Fruit fly (Drosophila melanogaster) whole organism, embryonic: Measurements from ENCODE around the gene CG14190.

ENCODE experiments used
- Atf-2 ChIP-seq: fragments of 200-800 bp; sonication (Bioruptor generic); optimal IDR thresholded peaks from 2 replicates; lab custom pipeline; 2016; ENCODE audit warnings: missing biosample characterization, missing genetic modification characterization
- Awh ChIP-seq: fragments of 200-800 bp; sonication (Bioruptor generic); IDR thresholded peaks from 2 replicates; pipeline ENCODE4, ENCODE4 v1.3.6; 2022; ENCODE audit warnings: missing biosample characterization, missing genetic modification characterization
- CG15011 ChIP-seq: fragments of 200-800 bp; sonication (Bioruptor generic); optimal IDR thresholded peaks from 3 replicates; lab custom pipeline; 2018; ENCODE audit warnings: missing biosample characterization, mild to moderate bottlenecking, missing genetic modification characterization
- CG15269 ChIP-seq: fragments of 200-800 bp; sonication (Bioruptor generic); optimal IDR thresholded peaks from 2 replicates; lab custom pipeline; 2018; ENCODE audit warnings: missing biosample characterization, mild to moderate bottlenecking, missing genetic modification characterization, moderate library complexity
- CG1832 ChIP-seq: fragments of 200-800 bp; sonication (Bioruptor generic); optimal IDR thresholded peaks from 2 replicates; lab custom pipeline; 2017; ENCODE audit warnings: missing biosample characterization, mild to moderate bottlenecking, missing genetic modification characterization, inconsistent platforms
- CG2202 ChIP-seq: fragments of 200-800 bp; sonication (Bioruptor generic); optimal IDR thresholded peaks from 2 replicates; lab custom pipeline; 2018; ENCODE audit warnings: missing biosample characterization, mild to moderate bottlenecking, missing genetic modification characterization
- CG30403 ChIP-seq: fragments of 200-800 bp; sonication (Bioruptor generic); optimal IDR thresholded peaks from 3 replicates; lab custom pipeline; 2016; ENCODE audit warnings: missing biosample characterization, missing genetic modification characterization
- CG4617 ChIP-seq: fragments of 200-800 bp; sonication (Bioruptor generic); optimal IDR thresholded peaks from 3 replicates; lab custom pipeline; 2016; ENCODE audit warnings: missing biosample characterization, missing genetic modification characterization, borderline replicate concordance
- CG4707 ChIP-seq: fragments of 200-800 bp; sonication (Bioruptor generic); optimal IDR thresholded peaks from 2 replicates; lab custom pipeline; 2018; ENCODE audit warnings: missing biosample characterization, mild to moderate bottlenecking, missing genetic modification characterization, moderate library complexity
- CG5180 ChIP-seq: fragments of 200-800 bp; sonication (Bioruptor generic); optimal IDR thresholded peaks from 3 replicates; lab custom pipeline; 2017; ENCODE audit warnings: missing biosample characterization, missing genetic modification characterization, mild to moderate bottlenecking, moderate library complexity, missing genetic modification reagents
- CG5245 ChIP-seq: fragments of 200-800 bp; sonication (Bioruptor generic); optimal IDR thresholded peaks from 3 replicates; lab custom pipeline; 2016; ENCODE audit warnings: missing biosample characterization, missing genetic modification characterization
- CG6683 ChIP-seq: fragments of 200-800 bp; sonication (Bioruptor generic); optimal IDR thresholded peaks from 2 replicates; lab custom pipeline; 2017; ENCODE audit warnings: missing biosample characterization, mild to moderate bottlenecking, missing genetic modification characterization, missing genetic modification reagents
- CG7357 ChIP-seq: fragments of 200-800 bp; sonication (Bioruptor generic); IDR thresholded peaks from 3 replicates; pipeline ENCODE4 v1.3.6; 2022; ENCODE audit warnings: missing biosample characterization, missing genetic modification characterization
- CG8290 ChIP-seq, 3 experiments: fragments of 200-800 bp; sonication (Bioruptor generic); optimal IDR thresholded peaks; 2 replicates each; lab custom pipeline; 2016 to 2019; ENCODE audit warnings: missing biosample characterization in 3 of 3, missing genetic modification characterization in 3 of 3, mild to moderate bottlenecking in 2 of 3, moderate library complexity in 1 of 3
- Dfd ChIP-seq, 2 experiments: fragments of >200 bp; optimal IDR thresholded peaks; 2 replicates each; lab custom pipeline; 2017; ENCODE audit warnings: missing biosample characterization in 2 of 2, missing genetic modification characterization in 2 of 2
- Dip2 ChIP-seq: fragments of 200-800 bp; sonication (Bioruptor generic); IDR thresholded peaks from 2 replicates; pipeline ENCODE4 v1.3.6; 2022; ENCODE audit warnings: missing biosample characterization, missing genetic modification characterization
- Dll ChIP-seq: fragments of 200-800 bp; sonication (Bioruptor generic); IDR thresholded peaks from 4 replicates; pipeline ENCODE4 v1.3.6; 2022; ENCODE audit warnings: missing biosample characterization, missing genetic modification characterization; ENCODE audit not compliant: partially characterized antibody
- E2f1 ChIP-seq: fragments of 200-800 bp; sonication (Bioruptor generic); IDR thresholded peaks from 2 replicates; pipeline ENCODE4 v1.3.6; 2022; ENCODE audit warnings: missing biosample characterization, missing genetic modification characterization
- Ets65A ChIP-seq: fragments of 200-800 bp; sonication (Bioruptor generic); peaks from one replicate; lab custom pipeline; 2016; ENCODE audit warnings: missing biosample characterization, missing genetic modification characterization
- HHEX ChIP-seq: fragments of 200-800 bp; sonication (Bioruptor generic); optimal IDR thresholded peaks from 3 replicates; lab custom pipeline; 2017; ENCODE audit warnings: missing biosample characterization, mild to moderate bottlenecking, missing genetic modification characterization, missing genetic modification reagents
- Hsf ChIP-seq: fragments of 200-800 bp; sonication (Bioruptor generic); optimal IDR thresholded peaks from 3 replicates; lab custom pipeline; 2016; ENCODE audit warnings: missing biosample characterization, missing genetic modification characterization
- Lhr ChIP-seq: fragments of 200-800 bp; sonication (Bioruptor generic); optimal IDR thresholded peaks from 3 replicates; lab custom pipeline; 2017; ENCODE audit warnings: mild to moderate bottlenecking, missing biosample characterization, missing genetic modification reagents, missing genetic modification characterization
- MBD-R2 ChIP-seq: fragments of 200-800 bp; sonication (Bioruptor generic); IDR thresholded peaks from 2 replicates; pipeline ENCODE4 v1.3.6; 2022; ENCODE audit warnings: missing biosample characterization, missing genetic modification characterization
- Mad ChIP-seq: fragments of 200-800 bp; sonication (Bioruptor generic); optimal IDR thresholded peaks from 2 replicates; lab custom pipeline; 2016; ENCODE audit warnings: missing biosample characterization, missing genetic modification characterization
- Max ChIP-seq: fragments of 200-800 bp; sonication (Bioruptor generic); optimal IDR thresholded peaks from 2 replicates; lab custom pipeline; 2016; ENCODE audit warnings: missing biosample characterization, mild to moderate bottlenecking, missing genetic modification characterization
- Mes4 ChIP-seq: fragments of 200-800 bp; sonication (Bioruptor generic); optimal IDR thresholded peaks from 2 replicates; lab custom pipeline; 2016; ENCODE audit warnings: missing biosample characterization, missing genetic modification characterization
- Vsx1 ChIP-seq: fragments of 200-800 bp; sonication (Bioruptor generic); optimal IDR thresholded peaks from 2 replicates; lab custom pipeline; 2017; ENCODE audit warnings: missing biosample characterization, mild to moderate bottlenecking, missing genetic modification characterization, missing genetic modification reagents
- Xrp1 ChIP-seq: fragments of 200-800 bp; sonication (Bioruptor generic); IDR thresholded peaks from 2 replicates; pipeline ENCODE4 v1.3.6; 2022; ENCODE audit warnings: missing biosample characterization, missing genetic modification characterization
- ap ChIP-seq: fragments of 200-800 bp; sonication (Bioruptor generic); IDR thresholded peaks from 2 replicates; pipeline ENCODE4 v1.3.6; 2022; ENCODE audit warnings: missing biosample characterization, missing genetic modification characterization
- bowl ChIP-seq: fragments of 200-800 bp; sonication (Bioruptor generic); IDR thresholded peaks from 2 replicates; pipeline ENCODE4 v1.3.6; 2022; ENCODE audit warnings: missing biosample characterization, missing genetic modification characterization
- cad ChIP-seq: fragments of >200 bp; optimal IDR thresholded peaks from 2 replicates; lab custom pipeline; 2017; ENCODE audit warnings: missing biosample characterization, missing genetic modification characterization
- danr ChIP-seq: fragments of 200-800 bp; sonication (Bioruptor generic); IDR thresholded peaks from 2 replicates; pipeline ENCODE4 v1.3.6; 2022; ENCODE audit warnings: missing biosample characterization, missing genetic modification characterization
- gce ChIP-seq: fragments of 200-800 bp; sonication (Bioruptor generic); IDR thresholded peaks from 3 replicates; pipeline ENCODE4 v1.3.6; 2022; ENCODE audit warnings: missing biosample characterization, missing genetic modification characterization
- ind ChIP-seq: fragments of 200-800 bp; sonication (Bioruptor generic); optimal IDR thresholded peaks from 3 replicates; lab custom pipeline; 2016; ENCODE audit warnings: missing biosample characterization, missing genetic modification characterization
- kay ChIP-seq: fragments of 200-800 bp; sonication (Bioruptor generic); optimal IDR thresholded peaks from 2 replicates; lab custom pipeline; 2016; ENCODE audit warnings: missing biosample characterization, missing genetic modification characterization
- lab ChIP-seq: fragments of 200-800 bp; sonication (Bioruptor generic); optimal IDR thresholded peaks from 3 replicates; lab custom pipeline; 2017; ENCODE audit warnings: missing biosample characterization, missing genetic modification characterization, mild to moderate bottlenecking, moderate library complexity, missing genetic modification reagents
- oc ChIP-seq: fragments of 200-800 bp; sonication (Bioruptor generic); optimal IDR thresholded peaks from 2 replicates; lab custom pipeline; 2018; ENCODE audit warnings: missing biosample characterization, mild to moderate bottlenecking, missing genetic modification characterization, moderate library complexity
- peb ChIP-seq: fragments of 200-800 bp; sonication (Bioruptor generic); IDR thresholded peaks from 2 replicates; pipeline ENCODE4 v1.3.6; 2022; ENCODE audit warnings: missing biosample characterization, missing genetic modification characterization
- pum ChIP-seq: fragments of 200-800 bp; sonication (Bioruptor generic); optimal IDR thresholded peaks from 2 replicates; lab custom pipeline; 2016; ENCODE audit warnings: missing biosample characterization, missing genetic modification characterization
- ro ChIP-seq: fragments of 200-800 bp; sonication (Bioruptor generic); IDR thresholded peaks from 2 replicates; pipeline ENCODE4 v1.3.6; 2022; ENCODE audit warnings: missing biosample characterization, missing genetic modification characterization
- row ChIP-seq: fragments of 200-800 bp; sonication (Bioruptor generic); IDR thresholded peaks from 3 replicates; pipeline ENCODE4 v1.3.6; 2022; ENCODE audit warnings: missing biosample characterization, missing genetic modification characterization
- sim ChIP-seq: fragments of 200-800 bp; sonication (Bioruptor generic); IDR thresholded peaks from 2 replicates; pipeline ENCODE4 v1.3.6; 2022; ENCODE audit warnings: missing biosample characterization, missing genetic modification characterization
- stc ChIP-seq: fragments of 200-800 bp; sonication (Bioruptor generic); IDR thresholded peaks from 2 replicates; pipeline ENCODE4 v1.3.6; 2022; ENCODE audit warnings: missing biosample characterization, missing genetic modification characterization
- tin ChIP-seq: fragments of 200-800 bp; sonication (Bioruptor generic); optimal IDR thresholded peaks from 3 replicates; lab custom pipeline; 2016; ENCODE audit warnings: missing biosample characterization, missing genetic modification characterization
- twi ChIP-seq: fragments of 200-800 bp; optimal IDR thresholded peaks from 2 replicates; lab custom pipeline; 2019; ENCODE audit warnings: missing biosample characterization, mild to moderate bottlenecking, missing genetic modification characterization, moderate library complexity

The CG14190 gene

dm6 chrX:19018102-19018814, 38.5 kb upstream of the CG14190 start (continued):
- TF ChIP-seq pum (GFP tag; lab: Kevin White, UChicago) (peak; percentile 70), twi (tag; lab: Kevin White, UChicago) (peak; percentile 63), CG15011 (peak; percentile 62), CG4707 (GFP tag; lab: Kevin White, UChicago) (peak; percentile 75), Atf-2 (peak; percentile 74), E2f1 (GFP tag; lab: Robert Waterston, UW) (peak; percentile 74), row (GFP tag; lab: Robert Waterston, UW) (peak; percentile 91), CG1832 (no peak), Awh (peak; percentile 78), bowl (0 out of 2 replicates have a peak, but pooled peaks have one; percentile 29), oc (tag; lab: Kevin White, UChicago) (peak; percentile 61), Mad (GFP tag; lab: Kevin White, UChicago) (peak; percentile 65), Mes4 (peak; percentile 78), gce (GFP tag; lab: Robert Waterston, UW) (peak; percentile 76; the same call in 1 of the 3 replicates), CG6683 (GFP tag; lab: Kevin White, UChicago) (peak; percentile 66), cad (GFP tag; lab: Kevin White, UChicago) (no peak), MBD-R2 (GFP tag; lab: Robert Waterston, UW) (peak; percentile 42; the same call in 1 of the 2 replicates), tin (GFP tag; lab: Kevin White, UChicago) (peak; percentile 78), CG5245 (GFP tag; lab: Kevin White, UChicago) (peak; percentile 51), HHEX (GFP tag; lab: Kevin White, UChicago) (peak; percentile 83), Max (GFP tag; lab: Kevin White, UChicago) (peak; percentile 51), Ets65A (peak; percentile 89), ro (GFP tag; lab: Robert Waterston, UW) (peak; percentile 55; the same call in 1 of the 2 replicates), stc (peak; percentile 49), Vsx1 (GFP tag; lab: Kevin White, UChicago) (peak; percentile 41), CG8290 (GFP tag; optimal IDR thresholded peaks at IDR 0.05; lab: Kevin White, UChicago) (peak; percentile 66), CG8290 (tag; optimal IDR thresholded peaks at IDR 0.05; lab: Kevin White, UChicago) (peak in 1 of 2 experiments; percentile 93), ind (peak; percentile 83), lab (GFP tag; lab: Kevin White, UChicago) (peak; percentile 90), CG2202 (tag; lab: Kevin White, UChicago) (peak; percentile 80), CG7357 (GFP tag; lab: Robert Waterston, UW) (peak; percentile 77), sim (peak; percentile 48; the same call in 1 of the 2 replicates), CG15269 (peak; percentile 80), Xrp1 (GFP tag; lab: Robert Waterston, UW) (peak; percentile 91), Dfd (GFP tag; optimal IDR thresholded peaks at IDR 0.05; lab: Kevin White, UChicago) (no peak), Dip2 (GFP tag; lab: Robert Waterston, UW) (0 out of 2 replicates have a peak, but pooled peaks have one; percentile 10), CG4617 (GFP tag; lab: Kevin White, UChicago) (peak; percentile 40), Dll (no peak), peb (GFP tag; lab: Robert Waterston, UW) (peak; percentile 34; the same call in 1 of the 2 replicates), Hsf (GFP tag; lab: Kevin White, UChicago) (peak; percentile 75), kay (GFP tag; lab: Kevin White, UChicago) (peak; percentile 17), CG30403 (GFP tag; lab: Kevin White, UChicago) (peak; percentile 78), CG5180 (GFP tag; lab: Kevin White, UChicago) (peak; percentile 71), Lhr (GFP tag; lab: Kevin White, UChicago) (peak; percentile 60), ap (GFP tag; lab: Robert Waterston, UW) (peak; percentile 61; the same call in 1 of the 2 replicates), danr (GFP tag; lab: Robert Waterston, UW) (peak; percentile 63)
- TF ChIP-seq, all 482 proteins: peak for 383
